Worm (Caenorhabditis elegans): Measurements from ENCODE around the gene K05B2.4.

K05B2.4 gene

DNA sequence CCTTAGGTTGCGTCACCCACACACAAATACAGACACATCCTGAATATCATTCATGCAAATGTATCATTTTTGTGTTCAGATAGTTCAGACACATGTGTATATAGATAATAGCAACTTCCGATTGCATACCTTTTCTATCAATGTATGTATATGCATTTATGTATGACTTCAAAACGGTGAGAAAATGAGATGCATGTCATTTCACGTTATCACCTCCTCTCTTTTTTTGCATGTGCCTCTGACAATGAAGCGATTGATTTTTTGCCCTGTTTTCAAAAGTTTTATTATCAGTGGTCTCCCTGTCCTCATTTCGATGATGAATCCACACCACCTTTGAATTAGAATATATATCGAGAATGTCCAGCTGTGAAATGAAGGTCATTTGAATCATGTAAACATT lies 15.0 kb downstream of the K05B2.4 start, which contains the start of gene K05B2.2:
Gene K05B2.2 (plus strand): TSS at position 278 of the 400 bp plus-strand sequence.
- TF ChIP-seq pqm-1 (tag; optimal IDR thresholded peaks at IDR 0.05) (peak; percentile 45), elt-2 (tag; optimal IDR thresholded peaks at IDR 0.05) (peak; percentile 80), unc-62 (GFP tag; optimal IDR thresholded peaks at IDR 0.05) (no peak), zag-1 (tag; optimal IDR thresholded peaks at IDR 0.05) (no peak)

DNA sequence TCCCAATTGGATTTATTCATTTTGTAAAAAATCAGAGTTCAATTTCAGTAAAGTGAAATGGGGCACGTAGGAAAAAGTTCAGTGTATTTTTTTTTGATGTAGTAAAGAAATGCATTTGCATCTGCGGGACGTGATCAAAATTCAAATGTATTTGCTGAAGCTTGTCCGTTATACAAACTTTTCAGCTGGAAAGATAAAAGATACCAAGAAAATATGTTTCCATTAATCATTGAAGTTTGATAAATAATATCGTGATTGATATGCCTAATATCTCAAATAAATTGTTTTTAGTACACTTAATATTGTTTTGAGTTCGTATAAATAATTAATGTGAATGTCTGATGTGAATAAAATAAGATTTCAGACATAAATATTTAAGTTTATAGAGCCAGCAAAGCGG lies 18.4 kb downstream of the K05B2.4 start:
- no peak for TF ChIP-seq nhr-43 (tag; optimal IDR thresholded peaks at IDR 0.05; ENCODE audit: poor library complexity, severe bottlenecking)
- TF ChIP-seq aly-2 (tag; optimal IDR thresholded peaks at IDR 0.05) = no peak

DNA sequence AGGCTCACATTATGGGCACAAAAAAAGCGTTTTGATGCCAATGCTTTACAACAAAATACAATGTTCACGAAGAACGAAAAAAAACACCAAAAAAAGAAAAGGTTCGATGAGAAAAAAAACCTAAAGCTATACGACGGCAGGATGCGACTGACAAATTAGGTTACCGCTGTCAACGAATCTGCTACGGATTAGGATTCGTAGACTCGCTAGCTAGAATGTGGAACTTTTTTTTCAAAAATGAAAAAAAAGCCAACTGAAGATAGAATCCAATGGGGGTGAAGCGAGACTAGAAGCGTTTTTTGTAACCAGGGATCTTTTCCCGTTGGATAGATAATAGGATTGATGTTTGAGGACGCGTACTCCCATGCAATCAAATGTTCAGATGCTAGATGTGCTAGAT lies 18.8 kb downstream of the K05B2.4 start:
- peak; percentile 89 for TF ChIP-seq fkh-10 (GFP tag; optimal IDR thresholded peaks at IDR 0.05)
- TF ChIP-seq zag-1 (tag; optimal IDR thresholded peaks at IDR 0.05) = no peak
- no peak for TF ChIP-seq nhr-23 (tag; optimal IDR thresholded peaks at IDR 0.05)

DNA sequence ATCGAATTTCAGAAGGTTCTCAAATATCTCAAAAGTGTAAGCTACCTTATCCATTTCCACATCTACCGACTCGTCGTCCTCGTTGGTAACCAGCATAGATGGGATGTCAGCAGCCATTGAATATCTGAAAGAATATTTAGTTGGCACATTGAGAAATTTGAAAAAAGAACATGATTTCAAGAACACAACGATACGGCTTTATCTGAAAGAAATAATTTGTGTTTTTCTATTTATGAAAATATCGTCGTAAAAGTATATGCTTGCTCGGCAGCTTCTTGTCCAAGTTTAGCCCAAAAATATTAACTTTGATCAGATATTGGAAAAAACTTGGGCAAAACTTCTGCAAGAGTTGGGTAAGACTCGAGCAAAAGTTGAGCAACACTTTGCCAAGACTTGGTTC lies 20.1 kb downstream of the K05B2.4 start, which contains the start of gene T07F12.4:
Gene T07F12.4 (minus strand): TSS at position 130 of the 400 bp plus-strand sequence.
- TF ChIP-seq zag-1 (tag; optimal IDR thresholded peaks at IDR 0.05) (no peak), elt-3 (tag; optimal IDR thresholded peaks at IDR 0.05) (no peak), skn-1 (tag; optimal IDR thresholded peaks at IDR 0.05) (no peak), lin-39 (tag; optimal IDR thresholded peaks at IDR 0.05) (no peak), nhr-77 (tag; optimal IDR thresholded peaks at IDR 0.05) (no peak), ztf-11 (tag; optimal IDR thresholded peaks at IDR 0.05) (no peak), lin-15B (tag; optimal IDR thresholded peaks at IDR 0.05) (no peak), pha-4 (tag; optimal IDR thresholded peaks at IDR 0.05) (no peak), nhr-76 (tag; optimal IDR thresholded peaks at IDR 0.05) (no peak), nhr-67 (tag; optimal IDR thresholded peaks at IDR 0.05) (no peak), elt-2 (tag; optimal IDR thresholded peaks at IDR 0.05) (no peak)

ce11 chrX:4899623-4900022 lies 21.2 kb downstream of the K05B2.4 start:
- TF ChIP-seq elt-2 (tag; optimal IDR thresholded peaks at IDR 0.05) = peak; percentile 52
- TF ChIP-seq pha-4 (tag; optimal IDR thresholded peaks at IDR 0.05) = peak; percentile 54
- TF ChIP-seq fos-1 (tag; optimal IDR thresholded peaks at IDR 0.05) = no peak
- peak; percentile 38 for TF ChIP-seq nfya-1 (tag; optimal IDR thresholded peaks at IDR 0.05; ENCODE audit: insufficient read depth)
- TF ChIP-seq hmg-11 (tag; optimal IDR thresholded peaks at IDR 0.05) = peak; percentile 44
- no peak for TF ChIP-seq unc-62 (GFP tag; optimal IDR thresholded peaks at IDR 0.05)

DNA sequence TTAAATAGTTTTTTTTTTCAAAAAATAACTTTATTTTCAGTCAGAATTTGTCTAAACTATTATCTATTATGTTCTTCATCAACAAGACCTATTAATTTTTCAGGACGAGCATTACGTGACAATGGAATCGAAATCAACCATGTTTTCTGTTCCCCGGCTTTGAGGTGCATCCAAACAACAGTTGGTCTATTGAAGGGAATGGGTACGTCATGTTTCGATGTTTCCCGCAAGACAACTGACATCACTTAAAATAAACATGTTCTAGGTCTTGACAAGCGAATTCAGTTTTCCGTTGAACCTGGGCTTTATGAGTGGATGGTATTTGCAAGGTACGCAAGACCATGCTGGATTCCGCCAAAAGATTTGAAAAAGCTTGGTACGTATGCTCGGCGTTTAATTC lies 25.6 kb downstream of the K05B2.4 start:
- TF ChIP-seq ceh-16 (tag; optimal IDR thresholded peaks at IDR 0.05) (no peak), unc-62 (GFP tag; optimal IDR thresholded peaks at IDR 0.05) (no peak), daf-12 (tag; optimal IDR thresholded peaks at IDR 0.05) (no peak), elt-1 (tag; optimal IDR thresholded peaks at IDR 0.05) (no peak), fos-1 (tag; optimal IDR thresholded peaks at IDR 0.05) (no peak), ceh-9 (tag; optimal IDR thresholded peaks at IDR 0.05) (no peak), ama-1 (optimal IDR thresholded peaks at IDR 0.05) (no peak), nhr-28 (tag; optimal IDR thresholded peaks at IDR 0.05) (no peak), ztf-11 (tag; optimal IDR thresholded peaks at IDR 0.05) (no peak), nhr-25 (tag; optimal IDR thresholded peaks at IDR 0.05) (no peak), fkh-10 (GFP tag; optimal IDR thresholded peaks at IDR 0.05) (no peak), elt-2 (tag; optimal IDR thresholded peaks at IDR 0.05) (no peak), ceh-28 (tag; optimal IDR thresholded peaks at IDR 0.05) (no peak), egl-27 (tag; optimal IDR thresholded peaks at IDR 0.05) (no peak), nhr-23 (tag; optimal IDR thresholded peaks at IDR 0.05) (no peak), elt-3 (tag; optimal IDR thresholded peaks at IDR 0.05) (no peak), mdl-1 (tag; optimal IDR thresholded peaks at IDR 0.05) (no peak), hmg-11 (tag; optimal IDR thresholded peaks at IDR 0.05) (no peak), nhr-11 (tag; optimal IDR thresholded peaks at IDR 0.05) (no peak)

DNA sequence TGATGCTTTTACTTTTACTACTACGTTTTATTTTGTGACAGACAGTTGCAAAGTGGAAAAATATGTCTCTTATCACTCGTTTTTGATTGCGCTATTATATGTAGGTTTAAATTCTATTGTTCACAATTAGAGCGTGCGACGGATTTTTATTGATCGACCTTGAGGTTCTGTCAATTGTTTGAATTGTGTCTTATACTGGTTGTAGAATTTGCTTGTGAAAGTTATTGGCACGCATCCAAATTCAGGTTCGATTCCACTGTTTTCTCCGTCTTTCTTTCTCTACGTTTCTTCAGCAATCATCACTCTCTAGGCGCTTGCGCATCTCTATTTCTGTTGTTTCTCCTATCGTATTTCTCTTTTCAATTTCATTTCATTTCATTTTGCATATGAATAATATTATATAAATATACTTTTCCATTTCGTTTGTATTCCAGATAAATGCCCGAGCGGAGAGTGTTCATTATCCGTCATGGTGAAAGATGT lies 27.1 kb downstream of the K05B2.4 start, which contains the start of gene T07F12.1:
Gene T07F12.1 (plus strand): TSS at position 433 of the 483 bp plus-strand sequence.
- TF ChIP-seq ceh-28 (tag; optimal IDR thresholded peaks at IDR 0.05) (peak; percentile 33), nhr-237 (tag; optimal IDR thresholded peaks at IDR 0.05) (no peak), elt-2 (tag; optimal IDR thresholded peaks at IDR 0.05) (peak; percentile 20), nhr-25 (tag; optimal IDR thresholded peaks at IDR 0.05) (peak; percentile 41), nhr-12 (tag; optimal IDR thresholded peaks at IDR 0.05) (no peak), nhr-23 (tag; optimal IDR thresholded peaks at IDR 0.05) (peak; percentile 43), pha-4 (tag; optimal IDR thresholded peaks at IDR 0.05) (peak; percentile 33)

Measured in whole organism, L3 larva.